Worm (Caenorhabditis elegans) whole organism, young adult: ENCODE data around the gene T01B10.5.

Experiments used
- egl-18 ChIP-seq: fragments of 200-800 bp; sonication (Bioruptor generic); IDR thresholded peaks from 2 replicates; pipeline ENCODE4 v1.3.6; 2022; ENCODE audit warnings: missing genetic modification reagents, missing genetic modification characterization, missing compliant biosample characterization
- egl-44 ChIP-seq: fragments of 200-800 bp; sonication (Bioruptor generic); IDR thresholded peaks from 2 replicates; pipeline ENCODE4 v1.3.6; 2022; ENCODE audit warnings: missing genetic modification reagents, missing genetic modification characterization, missing compliant biosample characterization
- lin-35 ChIP-seq, 3 experiments: fragments of 150-350 bp in 2 of 3; sonication (generic microtip) in 1 of 3; optimal IDR thresholded peaks; 2 replicates each; lab custom pipeline; 2014 to 2018; ENCODE audit warnings: missing biosample characterization in 3 of 3, missing genetic modification characterization in 3 of 3, missing genetic modification reagents in 3 of 3
- mel-28 ChIP-seq: sonication (generic microtip); optimal IDR thresholded peaks from 2 replicates; lab custom pipeline; 2016; ENCODE audit warnings: borderline replicate concordance, mild to moderate bottlenecking, missing genetic modification characterization, missing compliant biosample characterization
- ztf-22 ChIP-seq: fragments of 200-800 bp; sonication (Bioruptor generic); optimal IDR thresholded peaks from 2 replicates; lab custom pipeline; 2018; ENCODE audit warnings: mild to moderate bottlenecking, missing genetic modification characterization, moderate library complexity, missing compliant biosample characterization

Gene T01B10.5

DNA sequence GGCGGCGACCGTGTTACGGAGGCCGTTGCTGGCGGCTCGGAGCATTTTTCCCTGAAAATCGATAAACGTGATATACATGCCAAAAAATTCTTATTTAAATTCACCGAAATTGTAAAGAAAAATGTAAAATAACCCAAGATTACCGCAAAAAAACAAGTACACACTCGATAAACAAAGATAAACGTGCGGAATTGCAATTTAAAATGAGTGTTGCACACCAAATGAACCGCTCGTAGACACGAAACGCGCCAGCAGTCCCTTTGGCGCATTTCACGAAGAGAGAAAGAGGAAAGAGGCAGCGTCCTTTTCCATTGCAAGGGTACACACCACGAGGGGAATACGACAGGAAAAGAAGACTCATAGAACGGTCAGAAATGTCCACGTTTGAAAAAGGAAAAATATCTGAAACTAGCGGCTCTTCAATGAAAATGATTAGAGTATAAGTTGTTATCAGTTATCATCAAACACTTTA is 50.9 kb downstream of the T01B10.5 start, which contains the start of gene sdha-1 (continued):
- TF ChIP-seq ztf-22 (GFP tag; lab: Kevin White, UChicago) = peak; percentile 81
- TF ChIP-seq lin-35 (GFP tag; optimal IDR thresholded peaks at IDR 0.05; lab: Kevin White, UChicago) = peak in 1 of 3 experiments; percentile 60
- TF ChIP-seq egl-44 = no peak
- TF ChIP-seq egl-18 (GFP tag; lab: Robert Waterston, UW) = no peak
- TF ChIP-seq mel-28 (tag; lab: Kevin White, UChicago) = no peak
